Fruit fly (Drosophila melanogaster): ENCODE results near the gene CG1090.
A peak's percentile ranks its signal among the peaks of the same experiment; 100 is the strongest.

Gene CG1090

DNA sequence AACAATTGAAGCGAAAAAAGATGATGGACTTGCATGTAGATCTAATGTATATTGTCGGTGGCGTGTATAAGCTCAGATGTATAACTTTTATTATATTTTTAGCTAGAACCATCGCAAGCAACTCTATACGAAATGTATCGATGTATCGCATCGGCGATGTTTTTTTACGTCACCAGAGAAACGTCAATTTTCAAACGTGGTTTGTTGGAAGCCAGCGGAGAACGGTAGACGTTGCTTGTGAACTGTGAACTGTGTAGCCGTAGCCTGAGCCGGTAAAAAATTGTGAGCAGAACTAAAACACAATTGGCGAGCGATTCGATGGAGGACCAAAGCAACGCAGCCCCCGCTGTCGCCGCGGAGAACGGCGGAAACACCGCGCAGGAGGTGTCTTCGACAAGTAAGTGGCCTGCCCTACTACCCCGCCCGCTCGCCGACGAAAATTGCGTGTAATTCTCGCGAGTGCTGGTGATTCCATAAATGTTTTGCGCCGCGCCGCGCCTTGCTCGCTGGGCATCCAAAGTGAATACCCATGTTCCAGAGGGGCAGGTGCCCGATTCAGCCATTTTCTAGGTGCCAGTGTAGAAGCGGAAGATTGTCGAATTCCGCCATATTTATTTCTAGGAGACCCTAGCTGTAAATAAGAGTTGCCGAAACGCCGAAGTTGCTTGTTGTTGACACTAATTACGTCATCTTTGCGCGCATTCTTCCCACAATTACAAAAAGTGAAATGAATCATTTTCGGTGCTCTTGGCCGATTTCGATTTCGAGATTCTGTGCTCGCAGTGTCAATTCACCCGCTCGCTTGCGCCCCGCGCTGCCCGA lies 43.4 kb downstream of the CG1090 start, which contains the start of gene lost (continued):
- TF ChIP-seq E2f2 (GFP tag; IDR thresholded peaks at IDR 0.05) (peak; percentile 72), CG6791 (GFP tag; IDR thresholded peaks at IDR 0.05; ENCODE audit: partially characterized antibody) (peak; percentile 100), amos (GFP tag; IDR thresholded peaks at IDR 0.05; ENCODE audit: partially characterized antibody) (peak; percentile 99), phol (tag; optimal IDR thresholded peaks at IDR 0.05) (peak; percentile 86), CG5180 (GFP tag; optimal IDR thresholded peaks at IDR 0.05) (peak; percentile 61), H15 (GFP tag; IDR thresholded peaks at IDR 0.05) (no peak), bbx (GFP tag; IDR thresholded peaks at IDR 0.05; ENCODE audit: partially characterized antibody) (peak; percentile 99), cwo (GFP tag; optimal IDR thresholded peaks at IDR 0.05) (no peak), pb (GFP tag; optimal IDR thresholded peaks at IDR 0.05) (peak; percentile 3), Dp (GFP tag; optimal IDR thresholded peaks at IDR 0.05) (peak; percentile 62), CG13894 (tag; optimal IDR thresholded peaks at IDR 0.05) (peak; percentile 61), CG1233 (GFP tag; optimal IDR thresholded peaks at IDR 0.05) (peak; percentile 26), CG10979 (tag; optimal IDR thresholded peaks at IDR 0.05) (peak; percentile 27), CG1832 (GFP tag; optimal IDR thresholded peaks at IDR 0.05) (no peak), CG33213 (GFP tag; optimal IDR thresholded peaks at IDR 0.05) (peak; percentile 39), CG9609 (GFP tag; optimal IDR thresholded peaks at IDR 0.05) (no peak), ci (GFP tag; IDR thresholded peaks at IDR 0.05) (peak; percentile 51; the same call in 1 of the 3 replicates), ERR (GFP tag; optimal IDR thresholded peaks at IDR 0.05) (no peak), CG14710 (tag; optimal IDR thresholded peaks at IDR 0.05) (peak; percentile 54), Dll (GFP tag; IDR thresholded peaks at IDR 0.05; ENCODE audit: partially characterized antibody) (peak; percentile 97), CG2889 (GFP tag; IDR thresholded peaks at IDR 0.05) (no peak), Oli (tag; optimal IDR thresholded peaks at IDR 0.05) (no peak), ewg (GFP tag; optimal IDR thresholded peaks at IDR 0.05) (peak; percentile 28), lmd (GFP tag; IDR thresholded peaks at IDR 0.05) (peak; percentile 27; the same call in 1 of the 2 replicates), chinmo (GFP tag; IDR thresholded peaks at IDR 0.05; ENCODE audit: partially characterized antibody) (peak; percentile 99), CG7963 (GFP tag; IDR thresholded peaks at IDR 0.05; ENCODE audit: partially characterized antibody) (peak; percentile 97), CG15514 (GFP tag; optimal IDR thresholded peaks at IDR 0.05) (peak; percentile 75), CG11695 (GFP tag; IDR thresholded peaks at IDR 0.05) (0 out of 3 replicates have a peak, but pooled peaks have one; percentile 16), lilli (GFP tag; optimal IDR thresholded peaks at IDR 0.05) (peak; percentile 36), CG7372 (GFP tag; IDR thresholded peaks at IDR 0.05) (no peak), CG14441 (GFP tag; IDR thresholded peaks at IDR 0.05) (0 out of 2 replicates have a peak, but pooled peaks have one; percentile 8), fd3F (GFP tag; optimal IDR thresholded peaks at IDR 0.05) (peak; percentile 54), Tbp (GFP tag; optimal IDR thresholded peaks at IDR 0.05) (no peak), PHDP (tag; optimal IDR thresholded peaks at IDR 0.05) (peak; percentile 33), CG32767 (GFP tag; IDR thresholded peaks at IDR 0.05) (no peak), Max (GFP tag; optimal IDR thresholded peaks at IDR 0.05) (peak; percentile 47), sqz (GFP tag; optimal IDR thresholded peaks at IDR 0.05) (peak; percentile 29), Sin3A (optimal IDR thresholded peaks at IDR 0.05) (no peak), sna (GFP tag; IDR thresholded peaks at IDR 0.05; ENCODE audit: partially characterized antibody) (peak; percentile 95), fu2 (GFP tag; optimal IDR thresholded peaks at IDR 0.05) (peak; percentile 22), CG7839 (tag; optimal IDR thresholded peaks at IDR 0.05) (peak; percentile 29), CG7928 (GFP tag; optimal IDR thresholded peaks at IDR 0.05) (peak; percentile 28), pfk (GFP tag; optimal IDR thresholded peaks at IDR 0.05) (peak; percentile 19), Ets65A (GFP tag) (peak; percentile 71), Nf-YC (tag; optimal IDR thresholded peaks at IDR 0.05) (peak; percentile 34), CG10654 (GFP tag; optimal IDR thresholded peaks at IDR 0.05) (no peak), CG18011 (GFP tag; optimal IDR thresholded peaks at IDR 0.05) (peak; percentile 94), CG16863 (GFP tag; optimal IDR thresholded peaks at IDR 0.05) (peak; percentile 17)

Measured in whole organism, embryonic.